Worm (Caenorhabditis elegans) whole organism, young adult: ENCODE measurements around the gene C34C12.7.

Experiments
- D2030.7 ChIP-seq: fragments of 200-800 bp; sonication (Bioruptor generic); IDR thresholded peaks from 2 replicates; pipeline ENCODE4 v1.3.6; 2022; ENCODE audit warnings: missing genetic modification reagents, missing genetic modification characterization, missing compliant biosample characterization
- F22D6.2 ChIP-seq: sonication (generic microtip); optimal IDR thresholded peaks from 2 replicates; lab custom pipeline; 2016; ENCODE audit warnings: mild to moderate bottlenecking, missing genetic modification characterization, missing compliant biosample characterization
- F37B4.10 ChIP-seq: fragments of 200-800 bp; sonication (Bioruptor generic); IDR thresholded peaks from 2 replicates; pipeline ENCODE4 v1.3.6; 2022; ENCODE audit warnings: missing genetic modification characterization, missing compliant biosample characterization
- K11D2.4 ChIP-seq: fragments of 200-800 bp; sonication (Bioruptor generic); IDR thresholded peaks from 2 replicates; pipeline ENCODE4 v1.3.6; 2022; ENCODE audit warnings: missing genetic modification reagents, missing genetic modification characterization, missing compliant biosample characterization
- Y53F4B.3 ChIP-seq: fragments of 200-800 bp; sonication (Bioruptor generic); IDR thresholded peaks from 2 replicates; pipeline ENCODE4 v1.3.6; 2022; ENCODE audit warnings: missing genetic modification reagents, missing genetic modification characterization, missing compliant biosample characterization
- Y53G8AR.9 ChIP-seq: fragments of 200-800 bp; sonication (Bioruptor generic); conservative IDR thresholded peaks from 2 replicates; pipeline ENCODE4 v1.3.6; 2022; ENCODE audit warnings: missing genetic modification reagents, missing genetic modification characterization, missing compliant biosample characterization
- Y56A3A.18 ChIP-seq: fragments of 200-800 bp; sonication (Bioruptor generic); IDR thresholded peaks from 2 replicates; pipeline ENCODE4 v1.3.6; 2022; ENCODE audit warnings: missing genetic modification reagents, missing genetic modification characterization, missing compliant biosample characterization
- Y79H2A.3 ChIP-seq: fragments of 200-800 bp; sonication (Bioruptor generic); conservative IDR thresholded peaks from 2 replicates; pipeline ENCODE4 v1.3.6; 2022; ENCODE audit warnings: missing genetic modification reagents, missing genetic modification characterization, missing compliant biosample characterization
- ZK185.1 ChIP-seq: sonication (generic microtip); optimal IDR thresholded peaks from 2 replicates; lab custom pipeline; 2016; ENCODE audit warnings: mild to moderate bottlenecking, missing genetic modification characterization, missing compliant biosample characterization; ENCODE audit not compliant: poor library complexity, severe bottlenecking
- aptf-3 ChIP-seq: fragments of 200-800 bp; sonication (Bioruptor generic); IDR thresholded peaks from 2 replicates; pipeline ENCODE4 v1.3.6; 2022; ENCODE audit warnings: missing genetic modification characterization, missing compliant biosample characterization
- athp-1 ChIP-seq: sonication (generic microtip); optimal IDR thresholded peaks from 2 replicates; lab custom pipeline; 2017; ENCODE audit warnings: mild to moderate bottlenecking, missing genetic modification characterization, missing compliant biosample characterization
- attf-3 ChIP-seq: fragments of 200-800 bp; sonication (Bioruptor generic); conservative IDR thresholded peaks from 2 replicates; pipeline ENCODE4 v1.3.6; 2022; ENCODE audit warnings: missing genetic modification reagents, missing genetic modification characterization, missing compliant biosample characterization
- bed-1 ChIP-seq: fragments of 200-800 bp; sonication (Bioruptor generic); IDR thresholded peaks from 2 replicates; pipeline ENCODE4 v1.3.6; 2022; ENCODE audit warnings: missing genetic modification reagents, missing genetic modification characterization, missing compliant biosample characterization
- bed-2 ChIP-seq: fragments of 200-800 bp; sonication (Bioruptor generic); IDR thresholded peaks from 2 replicates; pipeline ENCODE4 v1.3.6; 2022; ENCODE audit warnings: missing genetic modification reagents, missing genetic modification characterization, missing compliant biosample characterization
- ccch-3 ChIP-seq: fragments of 200-800 bp; sonication (Bioruptor generic); optimal IDR thresholded peaks from 2 replicates; lab custom pipeline; 2018; ENCODE audit warnings: mild to moderate bottlenecking, missing genetic modification characterization, missing compliant biosample characterization
- cebp-1 ChIP-seq, 2 experiments: fragments of 200-800 bp in 1 of 2; sonication (Bioruptor generic) in 1 of 2; sonication (generic microtip) in 1 of 2; IDR thresholded peaks in 1 of 2; optimal IDR thresholded peaks in 1 of 2; 2 replicates each; pipeline versions ENCODE4 v1.3.6 to Lab custom; 2017 to 2022; ENCODE audit warnings: missing compliant biosample characterization in 2 of 2, missing genetic modification characterization in 2 of 2, mild to moderate bottlenecking in 1 of 2, missing genetic modification reagents in 1 of 2, moderate library complexity in 1 of 2
- cebp-2 ChIP-seq: fragments of 200-800 bp; sonication (Bioruptor generic); IDR thresholded peaks from 2 replicates; pipeline ENCODE4 v1.3.6; 2022; ENCODE audit warnings: missing genetic modification characterization, missing compliant biosample characterization
- ceh-58 ChIP-seq: fragments of 200-800 bp; sonication (Bioruptor generic); IDR thresholded peaks from 2 replicates; pipeline ENCODE4 v1.3.6; 2022; ENCODE audit warnings: missing genetic modification characterization, missing compliant biosample characterization
- ceh-91 ChIP-seq: fragments of 200-800 bp; sonication (Bioruptor generic); IDR thresholded peaks from 2 replicates; pipeline ENCODE4 v1.3.6; 2022; ENCODE audit warnings: missing genetic modification reagents, missing genetic modification characterization, missing compliant biosample characterization
- die-1 ChIP-seq: sonication (generic microtip); optimal IDR thresholded peaks from 2 replicates; lab custom pipeline; 2016; ENCODE audit warnings: missing genotype, mild to moderate bottlenecking, missing genetic modification characterization, missing compliant biosample characterization
- dpff-1 ChIP-seq: sonication (generic microtip); optimal IDR thresholded peaks from 2 replicates; lab custom pipeline; 2017; ENCODE audit warnings: mild to moderate bottlenecking, missing genetic modification characterization, missing compliant biosample characterization
- dpl-1 ChIP-seq: fragments of 150-350 bp; optimal IDR thresholded peaks from 2 replicates; lab custom pipeline; 2014; ENCODE audit warnings: missing biosample characterization, missing genetic modification reagents, missing genetic modification characterization
- egl-18 ChIP-seq: fragments of 200-800 bp; sonication (Bioruptor generic); IDR thresholded peaks from 2 replicates; pipeline ENCODE4 v1.3.6; 2022; ENCODE audit warnings: missing genetic modification reagents, missing genetic modification characterization, missing compliant biosample characterization
- egrh-3 ChIP-seq: fragments of 200-800 bp; sonication (Bioruptor generic); IDR thresholded peaks from 2 replicates; pipeline ENCODE4 v1.3.6; 2022; ENCODE audit warnings: missing genetic modification reagents, missing genetic modification characterization, missing compliant biosample characterization
- ets-4 ChIP-seq: fragments of 200-800 bp; sonication (Bioruptor generic); optimal IDR thresholded peaks from 2 replicates; lab custom pipeline; 2018; ENCODE audit warnings: mild to moderate bottlenecking, missing genetic modification characterization, missing compliant biosample characterization
- him-1 ChIP-seq: sonication (generic microtip); optimal IDR thresholded peaks from 2 replicates; lab custom pipeline; 2016; ENCODE audit warnings: missing genotype, missing genetic modification reagents, missing genetic modification characterization, missing compliant biosample characterization
- hlh-26 ChIP-seq: fragments of 200-800 bp; sonication (Bioruptor generic); conservative IDR thresholded peaks from 2 replicates; pipeline ENCODE4 v1.3.6; 2022; ENCODE audit warnings: missing genetic modification reagents, missing genetic modification characterization, missing compliant biosample characterization
- hmg-1.2 ChIP-seq: fragments of 200-800 bp; sonication (Bioruptor generic); IDR thresholded peaks from 2 replicates; pipeline ENCODE4 v1.3.6; 2022; ENCODE audit warnings: missing genetic modification reagents, missing genetic modification characterization, missing compliant biosample characterization
- let-526 ChIP-seq: fragments of 200-800 bp; sonication (Bioruptor generic); IDR thresholded peaks from 2 replicates; pipeline ENCODE4 v1.3.6; 2022; ENCODE audit warnings: missing genetic modification reagents, missing genetic modification characterization, missing compliant biosample characterization
- lin-40 ChIP-seq: sonication (generic microtip); optimal IDR thresholded peaks from 2 replicates; lab custom pipeline; 2016; ENCODE audit warnings: missing genetic modification characterization, mild to moderate bottlenecking, missing compliant biosample characterization, missing genotype, missing genetic modification reagents
- lin-54 ChIP-seq: fragments of 200-800 bp; sonication (Bioruptor generic); optimal IDR thresholded peaks from 2 replicates; lab custom pipeline; 2018; ENCODE audit warnings: mild to moderate bottlenecking, missing genetic modification characterization, missing compliant biosample characterization
- lsy-27 ChIP-seq: sonication (generic microtip); optimal IDR thresholded peaks from 2 replicates; lab custom pipeline; 2017; ENCODE audit warnings: missing genetic modification characterization, mild to moderate bottlenecking, missing compliant biosample characterization, antibody characterized with exemption, missing genotype, borderline replicate concordance; ENCODE audit not compliant: insufficient read depth
- madf-8 ChIP-seq: fragments of 200-800 bp; sonication (Bioruptor generic); conservative IDR thresholded peaks from 2 replicates; pipeline ENCODE4 v1.3.6; 2022; ENCODE audit warnings: missing genetic modification reagents, missing genetic modification characterization, missing compliant biosample characterization
- mcd-1 ChIP-seq: fragments of 200-800 bp; sonication (Bioruptor generic); IDR thresholded peaks from 2 replicates; pipeline ENCODE4 v1.3.6; 2022; ENCODE audit warnings: missing genetic modification reagents, missing genetic modification characterization, missing compliant biosample characterization
- mel-28 ChIP-seq: sonication (generic microtip); optimal IDR thresholded peaks from 2 replicates; lab custom pipeline; 2016; ENCODE audit warnings: borderline replicate concordance, mild to moderate bottlenecking, missing genetic modification characterization, missing compliant biosample characterization
- nfya-2 ChIP-seq: fragments of 200-800 bp; sonication (Bioruptor generic); IDR thresholded peaks from 2 replicates; pipeline ENCODE4 v1.3.6; 2022; ENCODE audit warnings: missing genetic modification reagents, missing genetic modification characterization, missing compliant biosample characterization
- nfyb-1 ChIP-seq: fragments of 200-800 bp; sonication (Bioruptor generic); IDR thresholded peaks from 2 replicates; pipeline ENCODE4 v1.3.6; 2022; ENCODE audit warnings: missing genetic modification reagents, missing genetic modification characterization, missing compliant biosample characterization
- nhr-27 ChIP-seq: fragments of 200-800 bp; sonication (Bioruptor generic); optimal IDR thresholded peaks from 2 replicates; lab custom pipeline; 2018; ENCODE audit warnings: mild to moderate bottlenecking, missing genetic modification characterization, moderate library complexity, missing compliant biosample characterization
- nhr-80 ChIP-seq: sonication (generic microtip); optimal IDR thresholded peaks from 2 replicates; lab custom pipeline; 2016; ENCODE audit warnings: missing genetic modification characterization, missing compliant biosample characterization
- nhr-90 ChIP-seq: sonication (generic microtip); optimal IDR thresholded peaks from 2 replicates; lab custom pipeline; 2016; ENCODE audit warnings: missing genotype, mild to moderate bottlenecking, missing genetic modification characterization, missing compliant biosample characterization
- sdz-38 ChIP-seq: sonication (generic microtip); optimal IDR thresholded peaks from 2 replicates; lab custom pipeline; 2016; ENCODE audit warnings: missing genotype, missing genetic modification characterization, missing compliant biosample characterization
- snpc-3.4 ChIP-seq: sonication (generic microtip); optimal IDR thresholded peaks from 2 replicates; lab custom pipeline; 2017; ENCODE audit warnings: missing genetic modification characterization, mild to moderate bottlenecking, missing compliant biosample characterization, antibody characterized with exemption, moderate library complexity, missing genotype, missing genetic modification reagents
- somi-1 ChIP-seq: fragments of 200-800 bp; sonication (Bioruptor generic); optimal IDR thresholded peaks from 2 replicates; lab custom pipeline; 2018; ENCODE audit warnings: mild to moderate bottlenecking, missing genetic modification characterization, missing compliant biosample characterization
- tlf-1 ChIP-seq: fragments of 200-800 bp; sonication (Bioruptor generic); optimal IDR thresholded peaks from 2 replicates; lab custom pipeline; 2018; ENCODE audit warnings: mild to moderate bottlenecking, missing genetic modification characterization, missing compliant biosample characterization
- unc-130 ChIP-seq: sonication (generic microtip); optimal IDR thresholded peaks from 2 replicates; lab custom pipeline; 2016; ENCODE audit warnings: missing genetic modification reagents, missing genetic modification characterization, missing compliant biosample characterization
- ztf-18 ChIP-seq: sonication (generic microtip); optimal IDR thresholded peaks from 2 replicates; lab custom pipeline; 2016; ENCODE audit warnings: missing genotype, mild to moderate bottlenecking, missing genetic modification characterization, missing compliant biosample characterization
- ztf-25 ChIP-seq: fragments of 200-800 bp; sonication (Bioruptor generic); IDR thresholded peaks from 2 replicates; pipeline ENCODE4 v1.3.6; 2022; ENCODE audit warnings: missing genetic modification reagents, missing genetic modification characterization, missing compliant biosample characterization
- ztf-6 ChIP-seq: fragments of 200-800 bp; sonication (Bioruptor generic); IDR thresholded peaks from 2 replicates; pipeline ENCODE4 v1.3.6; 2022; ENCODE audit warnings: missing genetic modification reagents, missing genetic modification characterization, missing compliant biosample characterization

Gene C34C12.7

DNA sequence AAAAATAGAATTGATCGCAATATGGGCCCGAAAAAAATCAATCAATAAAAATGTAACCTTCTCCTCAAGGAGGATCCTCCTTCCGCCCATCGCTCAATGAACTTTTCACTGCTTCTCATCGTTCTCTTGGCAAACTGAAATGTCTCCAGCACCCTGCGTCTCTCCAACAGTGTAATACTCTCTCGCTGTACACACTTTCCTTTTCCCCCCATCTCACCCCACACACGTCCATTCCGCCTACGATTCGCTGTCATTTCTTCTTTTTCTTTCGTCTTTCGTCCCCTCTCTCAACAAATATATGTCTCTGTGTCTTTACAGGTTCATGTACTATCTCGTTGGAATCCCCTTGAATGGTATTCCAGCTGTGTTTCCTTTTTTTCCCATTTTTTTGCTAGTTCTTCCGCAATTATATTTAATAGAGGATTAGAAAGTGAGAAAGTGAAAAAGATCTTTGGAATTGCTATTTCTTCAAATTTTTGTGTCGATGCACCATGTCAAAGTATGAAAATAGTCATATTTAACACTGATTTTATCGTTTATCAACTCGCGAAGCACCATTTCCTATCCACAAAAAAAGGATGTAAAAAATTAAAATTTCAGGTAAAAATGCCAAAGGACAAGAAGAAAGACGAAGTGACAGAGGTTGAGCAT is 16.6 kb downstream of the C34C12.7 start, which contains the start of gene rsu-1 (continued):
- TF ChIP-seq ceh-91 (GFP tag; lab: Robert Waterston, UW) = no peak
- no peak for TF ChIP-seq egl-18 (GFP tag; lab: Robert Waterston, UW)
- TF ChIP-seq madf-8 (GFP tag; lab: Robert Waterston, UW) = no peak
- no peak for TF ChIP-seq tlf-1 (GFP tag; lab: Kevin White, UChicago)
- TF ChIP-seq F22D6.2 (tag; lab: Kevin White, UChicago) = no peak
- peak; percentile 28; the same call in 1 of the 2 replicates for TF ChIP-seq Y56A3A.18
- TF ChIP-seq ets-4 (GFP tag; lab: Kevin White, UChicago) = no peak
- peak; percentile 50 for TF ChIP-seq lin-40 (tag; lab: Kevin White, UChicago)
- TF ChIP-seq attf-3 (GFP tag; lab: Robert Waterston, UW) = no peak
- no peak for TF ChIP-seq K11D2.4 (GFP tag; lab: Robert Waterston, UW)
- TF ChIP-seq ZK185.1 (tag; lab: Kevin White, UChicago) = peak; percentile 64
- no peak for TF ChIP-seq mel-28 (tag; lab: Kevin White, UChicago)
- no peak for TF ChIP-seq cebp-1 (GFP tag; IDR thresholded peaks at IDR 0.05; lab: Robert Waterston, UW)
- TF ChIP-seq cebp-1 (tag; optimal IDR thresholded peaks at IDR 0.05; lab: Kevin White, UChicago) = peak; percentile 56
- TF ChIP-seq sdz-38 = no peak
- TF ChIP-seq aptf-3 = no peak
- TF ChIP-seq bed-1 (GFP tag; lab: Robert Waterston, UW) = no peak
- TF ChIP-seq ztf-18 (tag; lab: Kevin White, UChicago) = no peak
- TF ChIP-seq him-1 (tag; lab: Kevin White, UChicago) = no peak
- no peak for TF ChIP-seq F37B4.10 (GFP tag; lab: Robert Waterston, UW)
- no peak for TF ChIP-seq athp-1
- no peak for TF ChIP-seq dpl-1 (GFP tag; lab: Kevin White, UChicago)
- peak; percentile 25 for TF ChIP-seq snpc-3.4 (tag; lab: Kevin White, UChicago)
- no peak for TF ChIP-seq Y53F4B.3 (GFP tag; lab: Robert Waterston, UW)
- TF ChIP-seq egrh-3 (GFP tag; lab: Robert Waterston, UW) = 0 out of 2 replicates have a peak, but pooled peaks have one; percentile 18
- 0 out of 2 replicates have a peak, but pooled peaks have one; percentile 12 for TF ChIP-seq Y53G8AR.9 (GFP tag; lab: Robert Waterston, UW)
- no peak for TF ChIP-seq let-526
- no peak for TF ChIP-seq nfya-2 (GFP tag; lab: Robert Waterston, UW)
- no peak for TF ChIP-seq bed-2 (GFP tag; lab: Robert Waterston, UW)
- TF ChIP-seq lsy-27 = no peak
- no peak for TF ChIP-seq nhr-27 (tag; lab: Kevin White, UChicago)
- TF ChIP-seq mcd-1 (GFP tag; lab: Robert Waterston, UW) = no peak
- peak; percentile 15 for TF ChIP-seq lin-54
- TF ChIP-seq unc-130 = no peak
- TF ChIP-seq ztf-25 = no peak
- no peak for TF ChIP-seq ztf-6
- TF ChIP-seq hlh-26 (GFP tag; lab: Robert Waterston, UW) = no peak
- TF ChIP-seq die-1 (tag; lab: Kevin White, UChicago) = no peak
- TF ChIP-seq nhr-90 (tag; lab: Kevin White, UChicago) = no peak
- peak; percentile 58 for TF ChIP-seq nhr-80 (tag; lab: Kevin White, UChicago)
- TF ChIP-seq dpff-1 (tag; lab: Kevin White, UChicago) = no peak
- no peak for TF ChIP-seq ccch-3 (GFP tag; lab: Kevin White, UChicago)
- no peak for TF ChIP-seq nfyb-1
- no peak for TF ChIP-seq Y79H2A.3 (GFP tag; lab: Robert Waterston, UW)
- no peak for TF ChIP-seq cebp-2 (GFP tag; lab: Robert Waterston, UW)
- no peak for TF ChIP-seq D2030.7 (GFP tag; lab: Robert Waterston, UW)
- TF ChIP-seq ceh-58 = no peak
- no peak for TF ChIP-seq somi-1 (GFP tag; lab: Kevin White, UChicago)
- TF ChIP-seq hmg-1.2 (GFP tag; lab: Robert Waterston, UW) = peak; percentile 83
